Fruit fly (Drosophila melanogaster) whole organism, wandering third instar larva: ENCODE data around the gene CG32163.

Source experiments
- Abd-B ChIP-seq: fragments of >200 bp; optimal IDR thresholded peaks from 2 replicates; lab custom pipeline; 2017; ENCODE audit warnings: missing biosample characterization, missing genetic modification characterization
- CG32264 ChIP-seq: fragments of 200-800 bp; sonication (Bioruptor generic); optimal IDR thresholded peaks from 2 replicates; lab custom pipeline; 2016; ENCODE audit warnings: missing biosample characterization, missing genetic modification characterization
- CG9705 ChIP-seq: fragments of 200-800 bp; sonication (Bioruptor generic); optimal IDR thresholded peaks from 2 replicates; lab custom pipeline; 2018; ENCODE audit warnings: missing biosample characterization, mild to moderate bottlenecking, missing genetic modification characterization
- CrebA ChIP-seq: fragments of 200-800 bp; sonication (Bioruptor generic); optimal IDR thresholded peaks from 2 replicates; lab custom pipeline; 2016; ENCODE audit warnings: missing biosample characterization, mild to moderate bottlenecking, missing genetic modification characterization, borderline replicate concordance
- Dfd ChIP-seq: fragments of >200 bp; optimal IDR thresholded peaks from 2 replicates; lab custom pipeline; 2017; ENCODE audit warnings: missing biosample characterization, missing genetic modification characterization
- Dif ChIP-seq: fragments of 200-275, 200-300 bp; sonication (Bioruptor generic); optimal IDR thresholded peaks from 2 replicates; lab custom pipeline; 2018; ENCODE audit warnings: missing biosample characterization, missing genetic modification characterization; ENCODE audit not compliant: partially characterized antibody
- GATAd ChIP-seq: sonication (Bioruptor generic); optimal IDR thresholded peaks from 2 replicates; lab custom pipeline; 2016; ENCODE audit warnings: missing biosample characterization, missing genetic modification characterization
- HLH106 ChIP-seq: fragments of 200-800 bp; optimal IDR thresholded peaks from 3 replicates; lab custom pipeline; 2019; ENCODE audit warnings: missing biosample characterization, mild to moderate bottlenecking, missing genetic modification characterization, moderate library complexity
- Hnf4 ChIP-seq: fragments of 200-800 bp; sonication (Bioruptor generic); optimal IDR thresholded peaks from 2 replicates; lab custom pipeline; 2016; ENCODE audit warnings: missing biosample characterization, mild to moderate bottlenecking, missing genetic modification characterization
- Hr78 ChIP-seq: fragments of >200 bp; optimal IDR thresholded peaks from 2 replicates; lab custom pipeline; 2017; ENCODE audit warnings: missing biosample characterization, missing genetic modification characterization
- Hr83 ChIP-seq: fragments of 200-300 bp; sonication (Bioruptor generic); optimal IDR thresholded peaks from 2 replicates; lab custom pipeline; 2016; ENCODE audit warnings: missing biosample characterization, mild to moderate bottlenecking, missing genetic modification characterization, moderate library complexity; ENCODE audit not compliant: poor library complexity, severe bottlenecking
- Jra ChIP-seq: sonication (Bioruptor generic); optimal IDR thresholded peaks from 2 replicates; lab custom pipeline; 2016; ENCODE audit warnings: missing biosample characterization, missing genetic modification characterization
- Mio ChIP-seq: sonication (Bioruptor generic); optimal IDR thresholded peaks from 2 replicates; lab custom pipeline; 2016; ENCODE audit warnings: missing biosample characterization, missing genetic modification characterization
- Myc ChIP-seq: fragments of >200 bp; optimal IDR thresholded peaks from 2 replicates; lab custom pipeline; 2017
- N ChIP-seq: fragments of >200 bp; optimal IDR thresholded peaks from 2 replicates; lab custom pipeline; 2018; ENCODE audit warnings: missing biosample characterization, missing external identifiers, missing genetic modification characterization
- OdsH ChIP-seq: fragments of 200-800 bp; sonication (Bioruptor generic); optimal IDR thresholded peaks from 2 replicates; lab custom pipeline; 2016; ENCODE audit warnings: missing biosample characterization, mild to moderate bottlenecking, missing genetic modification characterization
- Rel ChIP-seq, 2 experiments: fragments of 200-800 bp; sonication (Bioruptor generic) in 1 of 2; optimal IDR thresholded peaks; 2 replicates in 1 of 2; 3 replicates in 1 of 2; lab custom pipeline; 2016 to 2019; ENCODE audit warnings: mild to moderate bottlenecking in 2 of 2, missing biosample characterization in 2 of 2, missing genetic modification characterization in 2 of 2, moderate library complexity in 1 of 2
- Sp1 ChIP-seq: fragments of 200-800 bp; sonication (Bioruptor generic); optimal IDR thresholded peaks from 3 replicates; lab custom pipeline; 2019; ENCODE audit warnings: missing biosample characterization, mild to moderate bottlenecking, missing genetic modification characterization, moderate library complexity
- Vsx2 ChIP-seq: fragments of 200-300, 225-300 bp; sonication (Bioruptor generic); optimal IDR thresholded peaks from 2 replicates; lab custom pipeline; 2018; ENCODE audit warnings: missing biosample characterization, missing genetic modification characterization; ENCODE audit not compliant: partially characterized antibody
- br ChIP-seq: fragments of 200-800 bp; sonication (Bioruptor generic); optimal IDR thresholded peaks from 2 replicates; lab custom pipeline; 2016; ENCODE audit warnings: missing biosample characterization, missing genetic modification characterization
- brk ChIP-seq: fragments of 200-800 bp; sonication (Bioruptor generic); optimal IDR thresholded peaks from 2 replicates; lab custom pipeline; 2016; ENCODE audit warnings: missing biosample characterization, mild to moderate bottlenecking, missing genetic modification characterization
- dl ChIP-seq, 2 experiments: fragments of 175-275, 200-275 bp in 1 of 2; fragments of 200-275 bp in 1 of 2; sonication (Bioruptor generic); optimal IDR thresholded peaks; lab custom pipeline; 2018; ENCODE audit warnings: mild to moderate bottlenecking in 2 of 2, missing biosample characterization in 2 of 2, missing genetic modification characterization in 2 of 2, moderate library complexity in 2 of 2; ENCODE audit not compliant: partially characterized antibody in 2 of 2, insufficient read depth in 1 of 2
- dmrt93B ChIP-seq: fragments of 200-800 bp; sonication (Bioruptor generic); optimal IDR thresholded peaks from 2 replicates; lab custom pipeline; 2018; ENCODE audit warnings: missing biosample characterization, mild to moderate bottlenecking, missing genetic modification characterization
- dsf ChIP-seq: sonication (Bioruptor generic); optimal IDR thresholded peaks from 2 replicates; lab custom pipeline; 2016; ENCODE audit warnings: missing biosample characterization, missing genetic modification characterization, borderline replicate concordance
- ey ChIP-seq: fragments of 200-800 bp; sonication (Bioruptor generic); optimal IDR thresholded peaks from 2 replicates; lab custom pipeline; 2016; ENCODE audit warnings: missing biosample characterization, missing genetic modification characterization
- foxo ChIP-seq, 2 experiments: fragments of 200-800 bp; sonication (Bioruptor generic); optimal IDR thresholded peaks; 2 replicates in 1 of 2; 3 replicates in 1 of 2; lab custom pipeline; 2016 to 2017; ENCODE audit warnings: missing biosample characterization in 2 of 2, missing genetic modification characterization in 2 of 2
- fru ChIP-seq: fragments of 200-800 bp; sonication (Bioruptor generic); optimal IDR thresholded peaks from 3 replicates; lab custom pipeline; 2016; ENCODE audit warnings: missing biosample characterization, mild to moderate bottlenecking, missing genetic modification characterization
- h ChIP-seq: fragments of 200-800 bp; sonication (Bioruptor generic); optimal IDR thresholded peaks from 3 replicates; lab custom pipeline; 2016; ENCODE audit warnings: missing biosample characterization, mild to moderate bottlenecking, missing genetic modification characterization
- jim ChIP-seq: fragments of 175-275, 200-325 bp; sonication (Bioruptor generic); optimal IDR thresholded peaks from 2 replicates; lab custom pipeline; 2016; ENCODE audit warnings: missing biosample characterization, mild to moderate bottlenecking, missing genetic modification characterization
- lola ChIP-seq: fragments of >200 bp; optimal IDR thresholded peaks from 2 replicates; lab custom pipeline; 2017; ENCODE audit warnings: missing biosample characterization, missing genetic modification characterization
- pan ChIP-seq: fragments of >200 bp; optimal IDR thresholded peaks from 2 replicates; lab custom pipeline; 2017
- psq ChIP-seq: fragments of 200-800 bp; sonication (Bioruptor generic); optimal IDR thresholded peaks from 3 replicates; lab custom pipeline; 2017; ENCODE audit warnings: missing biosample characterization, mild to moderate bottlenecking, missing genetic modification characterization, moderate library complexity
- rgr ChIP-seq: fragments of 200-800 bp; sonication (Bioruptor generic); optimal IDR thresholded peaks from 3 replicates; lab custom pipeline; 2016; ENCODE audit warnings: missing biosample characterization, mild to moderate bottlenecking, missing genetic modification characterization
- sage ChIP-seq: fragments of 200-800 bp; sonication (Bioruptor generic); optimal IDR thresholded peaks from 2 replicates; lab custom pipeline; 2016; ENCODE audit warnings: missing biosample characterization, mild to moderate bottlenecking, missing genetic modification characterization
- sv ChIP-seq: fragments of 200-800 bp; sonication (Bioruptor generic); optimal IDR thresholded peaks from 3 replicates; lab custom pipeline; 2016; ENCODE audit warnings: missing biosample characterization, missing genetic modification characterization
- tai ChIP-seq: sonication (Bioruptor generic); optimal IDR thresholded peaks from 2 replicates; lab custom pipeline; 2016; ENCODE audit warnings: missing biosample characterization, missing genetic modification characterization
- usp ChIP-seq: fragments of >200 bp; optimal IDR thresholded peaks from 2 replicates; lab custom pipeline; 2017; ENCODE audit warnings: missing biosample characterization, missing genetic modification characterization
- woc ChIP-seq: sonication (Bioruptor generic); optimal IDR thresholded peaks from 2 replicates; lab custom pipeline; 2016; ENCODE audit warnings: missing biosample characterization, mild to moderate bottlenecking, missing genetic modification characterization

Gene CG32163

DNA sequence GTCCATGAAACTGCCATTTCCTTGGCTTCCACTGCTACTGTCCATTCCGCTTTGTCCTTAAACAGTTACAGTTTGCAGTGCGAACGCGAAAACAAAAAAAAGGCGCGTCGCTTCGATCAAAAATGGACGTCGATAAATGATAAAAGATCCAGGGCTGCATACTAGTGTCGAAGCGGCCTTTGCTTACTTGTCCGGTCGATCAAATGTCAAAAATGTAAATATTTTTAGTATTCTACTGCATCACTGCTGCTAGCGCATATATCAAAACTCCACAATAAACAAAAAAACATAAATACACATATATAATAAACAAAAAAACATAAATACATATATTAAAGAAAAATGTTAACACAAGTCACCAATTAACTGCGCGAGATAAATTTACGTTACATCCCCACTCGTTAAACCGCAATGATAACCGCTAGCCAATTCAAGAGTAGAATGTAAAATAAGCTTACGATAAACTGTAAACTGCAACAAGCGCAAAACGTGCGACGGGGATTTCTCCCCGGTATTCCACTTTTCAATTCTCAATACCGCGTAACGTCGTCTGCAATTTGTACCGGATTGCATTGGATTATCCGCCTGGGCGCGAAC is 8.1 kb downstream of the CG32163 start, which contains the start of the genes spd-2 and Apl:
spd-2 (minus strand) TSS at position 93 of the 597 bp plus-strand sequence.
Apl (plus strand) TSS at position 260 of the 597 bp plus-strand sequence.
- TF ChIP-seq Myc (peak; percentile 0), Vsx2 (GFP tag; lab: Kevin White, UChicago) (no peak), Rel (GFP tag; optimal IDR thresholded peaks at IDR 0.05; lab: Kevin White, UChicago) (no peak), Rel (tag; optimal IDR thresholded peaks at IDR 0.05; lab: Kevin White, UChicago) (peak; percentile 65)

DNA sequence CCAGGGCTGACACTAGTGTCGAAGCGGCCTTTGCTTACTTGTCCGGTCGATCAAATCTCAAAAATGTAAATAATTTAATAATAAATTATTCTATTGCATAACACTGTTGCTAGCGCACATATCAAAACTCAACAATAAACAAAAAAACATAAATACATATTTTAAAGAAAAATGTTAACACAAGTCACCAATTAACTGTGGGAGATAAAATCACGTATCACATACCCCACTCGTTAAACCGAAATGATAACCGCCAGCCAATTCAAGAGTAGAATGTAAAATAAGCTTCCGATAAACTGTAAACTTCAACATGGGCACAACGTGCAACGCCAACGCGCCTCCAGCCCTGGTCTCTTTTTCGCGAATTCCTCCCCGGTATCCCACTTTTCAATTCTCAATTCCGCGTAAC is 15.8 kb downstream of the CG32163 start, which contains the start of gene Arts:
Arts (plus strand) TSS at position 116 of the 409 bp plus-strand sequence.
- no peak for TF ChIP-seq usp (GFP tag; lab: Kevin White, UChicago)
- no peak for TF ChIP-seq dl (GFP tag; optimal IDR thresholded peaks at IDR 0.05; lab: Kevin White, UChicago; ENCODE audit: insufficient read depth in 1 of 2, partially characterized antibody in 2 of 2)
- peak; percentile 46 for TF ChIP-seq h (GFP tag; lab: Kevin White, UChicago)
- TF ChIP-seq psq = peak; percentile 14
- TF ChIP-seq Hr83 (GFP tag; lab: Kevin White, UChicago) = no peak
- no peak for TF ChIP-seq Vsx2 (GFP tag; lab: Kevin White, UChicago)
- TF ChIP-seq N (GFP tag; lab: Kevin White, UChicago) = no peak
- no peak for TF ChIP-seq pan (lab: Kevin White, UChicago)
- TF ChIP-seq CG9705 (GFP tag; lab: Kevin White, UChicago) = peak; percentile 23
- TF ChIP-seq Sp1 = peak; percentile 40
- TF ChIP-seq Hnf4 (GFP tag; lab: Kevin White, UChicago) = peak; percentile 1
- TF ChIP-seq Myc = peak; percentile 43
- TF ChIP-seq Dfd = no peak
- no peak for TF ChIP-seq Hr78 (GFP tag; lab: Kevin White, UChicago)
- TF ChIP-seq foxo (GFP tag; optimal IDR thresholded peaks at IDR 0.05; lab: Kevin White, UChicago) = peak in 1 of 2 experiments; percentile 52
- no peak for TF ChIP-seq Mio (GFP tag; lab: Kevin White, UChicago)
- no peak for TF ChIP-seq dsf (GFP tag; lab: Kevin White, UChicago)
- TF ChIP-seq lola (GFP tag; lab: Kevin White, UChicago) = no peak
- TF ChIP-seq br (GFP tag; lab: Kevin White, UChicago) = peak; percentile 27
- no peak for TF ChIP-seq Rel (GFP tag; optimal IDR thresholded peaks at IDR 0.05; lab: Kevin White, UChicago)
- peak; percentile 32 for TF ChIP-seq Rel (tag; optimal IDR thresholded peaks at IDR 0.05; lab: Kevin White, UChicago)
- TF ChIP-seq Abd-B (GFP tag; lab: Kevin White, UChicago) = no peak
- no peak for TF ChIP-seq ey (GFP tag; lab: Kevin White, UChicago)
- peak; percentile 53 for TF ChIP-seq HLH106 (tag; lab: Kevin White, UChicago)
- TF ChIP-seq tai (GFP tag; lab: Kevin White, UChicago) = no peak
- TF ChIP-seq sage = no peak
- no peak for TF ChIP-seq dmrt93B (GFP tag; lab: Kevin White, UChicago)
- no peak for TF ChIP-seq GATAd
- peak; percentile 10 for TF ChIP-seq Jra (GFP tag; lab: Kevin White, UChicago)
- TF ChIP-seq OdsH (GFP tag; lab: Kevin White, UChicago) = no peak
- no peak for TF ChIP-seq sv
- peak; percentile 31 for TF ChIP-seq rgr (GFP tag; lab: Kevin White, UChicago)
- no peak for TF ChIP-seq CrebA (GFP tag; lab: Kevin White, UChicago)
- no peak for TF ChIP-seq Dif
- TF ChIP-seq brk = peak; percentile 10
- TF ChIP-seq fru = peak; percentile 1
- TF ChIP-seq CG32264 (GFP tag; lab: Kevin White, UChicago) = no peak
- TF ChIP-seq jim (GFP tag; lab: Kevin White, UChicago) = no peak
- TF ChIP-seq woc (GFP tag; lab: Kevin White, UChicago) = no peak
